Worm (Caenorhabditis elegans): Measurements from ENCODE around the gene glb-1.

glb-1 gene

DNA sequence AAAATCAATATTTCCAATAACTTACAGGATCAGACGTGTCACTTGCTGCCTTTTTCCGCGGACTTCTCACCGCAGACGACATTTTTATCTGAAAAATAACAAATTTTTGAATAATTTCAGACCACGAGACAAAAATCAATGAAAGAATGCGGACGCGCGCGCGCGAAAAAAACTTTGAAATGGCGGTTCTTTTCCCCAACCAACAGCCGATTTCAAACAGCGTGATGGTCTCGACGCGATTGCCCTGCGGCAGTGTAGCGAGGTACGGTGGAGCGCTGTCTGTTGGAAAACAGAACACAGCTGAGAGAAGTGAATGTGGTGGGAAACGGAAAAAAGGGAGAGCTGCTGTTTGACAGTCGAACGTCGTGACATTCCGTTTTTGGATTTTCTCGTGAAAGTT, 19.0 kb downstream of the glb-1 start, which contains the start of gene lin-9:
lin-9 (minus strand) TSS at position 88 of the 400 bp plus-strand sequence.
- TF ChIP-seq hmg-11 (tag; optimal IDR thresholded peaks at IDR 0.05): peak; percentile 96
- peak; percentile 32 for TF ChIP-seq nhr-77 (tag; optimal IDR thresholded peaks at IDR 0.05)
- TF ChIP-seq fkh-2 (tag; optimal IDR thresholded peaks at IDR 0.05): peak; percentile 91
- TF ChIP-seq mml-1 (tag; optimal IDR thresholded peaks at IDR 0.05): no peak
- no peak for TF ChIP-seq unc-39 (tag; optimal IDR thresholded peaks at IDR 0.05)
- peak; percentile 94 for TF ChIP-seq egl-5 (tag; optimal IDR thresholded peaks at IDR 0.05)
- peak; percentile 100 for TF ChIP-seq nfya-1 (tag; optimal IDR thresholded peaks at IDR 0.05; ENCODE audit: insufficient read depth)
- TF ChIP-seq nhr-67 (tag; optimal IDR thresholded peaks at IDR 0.05): no peak
- TF ChIP-seq R02D3.7 (tag; optimal IDR thresholded peaks at IDR 0.05): peak; percentile 86
- TF ChIP-seq ztf-11 (tag; optimal IDR thresholded peaks at IDR 0.05): no peak
- peak; percentile 43 for TF ChIP-seq ZK546.5 (tag; optimal IDR thresholded peaks at IDR 0.05)
- peak; percentile 98 for TF ChIP-seq lsy-12 (tag; optimal IDR thresholded peaks at IDR 0.05)
- peak; percentile 98 for TF ChIP-seq pha-4 (tag; optimal IDR thresholded peaks at IDR 0.05)
- TF ChIP-seq unc-62 (GFP tag; optimal IDR thresholded peaks at IDR 0.05): peak; percentile 44
- TF ChIP-seq elt-2 (tag; optimal IDR thresholded peaks at IDR 0.05): peak; percentile 78
- peak; percentile 97 for TF ChIP-seq jun-1 (tag; optimal IDR thresholded peaks at IDR 0.05)
- TF ChIP-seq nhr-28 (tag; optimal IDR thresholded peaks at IDR 0.05): no peak
- TF ChIP-seq nhr-76 (tag; optimal IDR thresholded peaks at IDR 0.05): no peak
- TF ChIP-seq snpc-4 (tag; optimal IDR thresholded peaks at IDR 0.05): peak; percentile 85
- peak; percentile 71 for TF ChIP-seq ceh-82 (tag; optimal IDR thresholded peaks at IDR 0.05)
- TF ChIP-seq pqm-1 (tag; optimal IDR thresholded peaks at IDR 0.05): peak; percentile 35
- TF ChIP-seq aly-2 (tag; optimal IDR thresholded peaks at IDR 0.05): peak; percentile 60
- TF ChIP-seq daf-12 (tag; optimal IDR thresholded peaks at IDR 0.05): no peak
- peak; percentile 48 for TF ChIP-seq ztf-4 (tag; optimal IDR thresholded peaks at IDR 0.05)
- peak; percentile 99 for TF ChIP-seq lin-15B (tag; optimal IDR thresholded peaks at IDR 0.05)
- peak; percentile 32 for TF ChIP-seq nhr-11 (tag; optimal IDR thresholded peaks at IDR 0.05)
- peak; percentile 85 for TF ChIP-seq fkh-10 (GFP tag; optimal IDR thresholded peaks at IDR 0.05)
- peak; percentile 83 for TF ChIP-seq ama-1 (optimal IDR thresholded peaks at IDR 0.05)
- peak; percentile 68 for TF ChIP-seq sea-2 (GFP tag; optimal IDR thresholded peaks at IDR 0.05)
- peak; percentile 97 for TF ChIP-seq nhr-23 (tag; optimal IDR thresholded peaks at IDR 0.05)
- peak; percentile 30 for TF ChIP-seq fos-1 (tag; optimal IDR thresholded peaks at IDR 0.05)
- peak; percentile 91 for TF ChIP-seq ceh-28 (tag; optimal IDR thresholded peaks at IDR 0.05)
- peak; percentile 53 for TF ChIP-seq elt-1 (tag; optimal IDR thresholded peaks at IDR 0.05)
- no peak for TF ChIP-seq nhr-237 (tag; optimal IDR thresholded peaks at IDR 0.05)
- peak; percentile 92 for TF ChIP-seq nhr-43 (tag; optimal IDR thresholded peaks at IDR 0.05; ENCODE audit: poor library complexity, severe bottlenecking)
- TF ChIP-seq lin-39 (tag; optimal IDR thresholded peaks at IDR 0.05): peak; percentile 98
- TF ChIP-seq nhr-25 (tag; optimal IDR thresholded peaks at IDR 0.05): peak; percentile 96
- TF ChIP-seq ceh-16 (tag; optimal IDR thresholded peaks at IDR 0.05): no peak
- TF ChIP-seq tbx-2 (tag; optimal IDR thresholded peaks at IDR 0.05): peak; percentile 94
- peak; percentile 59 for TF ChIP-seq mdl-1 (tag; optimal IDR thresholded peaks at IDR 0.05)
- TF ChIP-seq nhr-12 (tag; optimal IDR thresholded peaks at IDR 0.05): no peak
- no peak for TF ChIP-seq eor-1 (tag; optimal IDR thresholded peaks at IDR 0.05)
- peak; percentile 72 for TF ChIP-seq skn-1 (tag; optimal IDR thresholded peaks at IDR 0.05)

DNA sequence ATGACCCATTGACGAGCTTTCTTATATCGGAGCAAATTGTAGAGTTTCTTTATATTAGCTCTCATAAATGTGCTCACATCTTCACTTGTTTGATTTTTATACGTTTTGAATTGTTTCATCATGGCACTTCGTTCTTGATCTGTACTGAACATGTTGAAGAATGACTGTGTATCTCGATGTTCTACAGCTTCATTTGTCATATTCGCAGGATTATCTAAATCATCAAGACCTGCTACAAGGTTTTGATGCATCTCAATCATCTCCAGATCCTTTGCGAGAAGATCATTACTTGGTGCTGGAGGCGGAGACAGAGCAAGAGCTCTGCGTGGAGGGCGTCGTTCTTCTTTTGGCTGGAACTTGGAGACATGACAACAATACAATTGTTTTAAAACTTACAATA, 19.8 kb downstream of the glb-1 start:
- no peak for TF ChIP-seq lin-15B (tag; optimal IDR thresholded peaks at IDR 0.05)
- TF ChIP-seq skn-1 (tag; optimal IDR thresholded peaks at IDR 0.05): no peak
- no peak for TF ChIP-seq R02D3.7 (tag; optimal IDR thresholded peaks at IDR 0.05)
- TF ChIP-seq nhr-28 (tag; optimal IDR thresholded peaks at IDR 0.05): no peak
- no peak for TF ChIP-seq nhr-77 (tag; optimal IDR thresholded peaks at IDR 0.05)
- TF ChIP-seq ceh-28 (tag; optimal IDR thresholded peaks at IDR 0.05): no peak
- no peak for TF ChIP-seq eor-1 (tag; optimal IDR thresholded peaks at IDR 0.05)
- TF ChIP-seq fkh-2 (tag; optimal IDR thresholded peaks at IDR 0.05): no peak
- TF ChIP-seq fos-1 (tag; optimal IDR thresholded peaks at IDR 0.05): no peak
- no peak for TF ChIP-seq nhr-11 (tag; optimal IDR thresholded peaks at IDR 0.05)

All from whole organism, L3 larva.